Worm (Caenorhabditis elegans) whole organism, mixed stage, embryonic: ENCODE measurements around the gene T10B10.9.

ENCODE experiments used
- mep-1 ChIP-seq: fragments of 150-350 bp; optimal IDR thresholded peaks from 2 replicates; lab custom pipeline; 2017; ENCODE audit warnings: missing biosample characterization, missing genetic modification reagents, missing genetic modification characterization, inconsistent platforms
- pha-4 ChIP-seq: fragments of 150-350 bp; optimal IDR thresholded peaks from 2 replicates; lab custom pipeline; 2018; ENCODE audit warnings: missing biosample characterization, missing genetic modification reagents, missing genetic modification characterization
- snpc-4 ChIP-seq: fragments of 150-350 bp; optimal IDR thresholded peaks from 2 replicates; lab custom pipeline; 2014; ENCODE audit warnings: missing biosample characterization, missing genetic modification characterization
- unc-39 ChIP-seq: fragments of 150-350 bp; optimal IDR thresholded peaks from 2 replicates; lab custom pipeline; 2014; ENCODE audit warnings: missing biosample characterization, missing genetic modification characterization
- unc-62 ChIP-seq: fragments of 150-350 bp; optimal IDR thresholded peaks from 2 replicates; lab custom pipeline; 2014; ENCODE audit warnings: missing biosample characterization, missing genetic modification reagents, missing genetic modification characterization
- ztf-11 ChIP-seq: fragments of 150-350 bp; optimal IDR thresholded peaks from 2 replicates; lab custom pipeline; 2014; ENCODE audit warnings: missing biosample characterization, missing genetic modification characterization

DNA sequence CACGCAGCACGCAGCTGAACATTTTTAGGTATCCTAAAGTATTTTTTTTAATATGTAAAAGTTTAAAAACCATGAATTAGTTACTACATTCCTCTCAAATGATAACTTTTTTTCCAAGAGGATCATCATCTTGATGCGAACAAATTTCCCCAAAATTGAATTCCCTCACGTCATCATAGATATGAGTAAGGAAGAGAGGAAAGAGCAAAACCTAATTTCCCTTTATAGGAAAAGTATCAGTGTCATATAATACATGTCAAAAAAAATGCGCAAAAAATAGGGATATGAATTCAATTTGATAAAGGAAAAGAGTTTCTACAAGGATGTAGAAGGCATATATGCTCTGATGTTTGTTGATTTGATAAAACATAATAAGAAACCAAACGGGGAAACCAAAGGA is 35.9 kb downstream of the T10B10.9 start:
- TF ChIP-seq pha-4: no peak
- TF ChIP-seq ztf-11 (tag; lab: Kevin White, UChicago): no peak
- TF ChIP-seq mep-1 (tag; lab: Kevin White, UChicago): no peak
- TF ChIP-seq snpc-4: no peak
- no peak for TF ChIP-seq unc-62 (GFP tag; lab: Kevin White, UChicago)
- TF ChIP-seq unc-39: no peak
